Worm (Caenorhabditis elegans): ENCODE data around the gene R09A1.3.

The R09A1.3 gene

DNA sequence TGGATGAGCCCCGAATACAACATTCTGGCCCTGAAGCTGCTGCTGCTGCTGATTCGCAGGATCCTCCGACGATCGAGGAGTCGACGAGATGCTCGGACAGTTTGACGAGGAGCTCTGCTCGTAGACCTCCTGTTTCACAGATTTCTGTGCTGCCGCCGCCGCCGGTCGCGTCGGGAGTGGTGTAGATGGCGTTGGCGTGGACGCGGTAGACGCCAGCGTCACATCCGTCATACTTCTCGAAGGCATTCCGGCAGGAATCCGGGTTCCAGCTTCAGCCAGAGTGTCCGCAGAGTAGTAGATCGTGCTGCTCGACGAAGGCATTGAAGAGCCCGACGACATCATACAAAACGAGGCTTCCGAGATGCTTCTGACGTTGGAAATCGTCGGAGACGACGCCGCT lies 25.7 kb downstream of the R09A1.3 start:
- TF ChIP-seq snpc-4 (tag; optimal IDR thresholded peaks at IDR 0.05) (no peak), unc-39 (tag; optimal IDR thresholded peaks at IDR 0.05) (no peak), ztf-11 (tag; optimal IDR thresholded peaks at IDR 0.05) (no peak), nhr-10 (tag; optimal IDR thresholded peaks at IDR 0.05) (no peak), nhr-77 (tag; optimal IDR thresholded peaks at IDR 0.05) (no peak), R02D3.7 (tag; optimal IDR thresholded peaks at IDR 0.05) (no peak), unc-55 (GFP tag; optimal IDR thresholded peaks at IDR 0.05) (no peak), ztf-1 (GFP tag; conservative IDR thresholded peaks at IDR 0.05) (no peak)

DNA sequence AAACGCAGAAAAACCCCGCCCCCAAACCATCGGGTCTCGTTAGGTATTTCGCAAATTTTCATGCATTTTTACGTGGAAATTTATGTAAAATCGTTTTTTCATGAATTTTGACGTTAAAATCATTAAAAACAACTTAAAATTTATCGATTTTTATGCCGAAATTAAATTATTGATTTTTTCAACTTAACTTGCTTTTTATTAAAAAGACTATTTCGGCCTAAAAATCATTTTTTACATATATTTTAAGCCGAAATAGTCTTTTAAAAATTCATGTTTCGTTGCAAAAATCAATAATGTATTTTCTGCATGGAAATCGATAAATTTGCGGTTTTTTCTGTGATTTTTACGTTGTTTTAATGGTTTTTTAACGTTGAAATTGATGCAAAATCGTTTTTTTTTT lies 31.2 kb downstream of the R09A1.3 start:
- TF ChIP-seq fos-1 (tag; optimal IDR thresholded peaks at IDR 0.05): no peak
- no peak for TF ChIP-seq ztf-1 (GFP tag; conservative IDR thresholded peaks at IDR 0.05)
- no peak for TF ChIP-seq alr-1 (tag; optimal IDR thresholded peaks at IDR 0.05)
- TF ChIP-seq ztf-11 (tag; optimal IDR thresholded peaks at IDR 0.05): no peak
- no peak for TF ChIP-seq nhr-11 (tag; optimal IDR thresholded peaks at IDR 0.05)
- TF ChIP-seq nhr-77 (tag; optimal IDR thresholded peaks at IDR 0.05): no peak
- TF ChIP-seq skn-1 (tag; optimal IDR thresholded peaks at IDR 0.05): no peak
- no peak for TF ChIP-seq F13H6.1 (tag; optimal IDR thresholded peaks at IDR 0.05)
- TF ChIP-seq ama-1 (optimal IDR thresholded peaks at IDR 0.05): no peak

DNA sequence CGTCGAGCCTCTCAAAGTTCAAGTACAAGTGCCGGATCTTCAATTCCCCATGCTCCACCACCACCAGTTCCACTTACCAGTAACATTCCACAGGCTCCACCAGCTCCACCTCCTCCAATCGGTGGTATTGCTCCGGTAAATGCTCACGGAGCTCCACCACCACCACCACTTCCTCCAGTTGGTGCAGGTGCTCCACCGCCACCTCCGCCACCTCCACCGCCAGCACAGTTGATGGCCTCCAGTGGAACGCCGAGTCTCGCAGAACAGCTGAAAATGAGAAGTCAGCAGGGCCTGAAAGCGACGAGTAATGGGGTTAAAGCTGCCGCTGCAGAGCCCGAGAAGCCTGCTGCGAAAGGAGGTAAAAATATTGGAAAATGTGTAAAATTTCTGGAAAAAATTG lies 36.6 kb downstream of the R09A1.3 start:
- TF ChIP-seq mdl-1 (tag; optimal IDR thresholded peaks at IDR 0.05) (no peak), ZK546.5 (tag; optimal IDR thresholded peaks at IDR 0.05) (no peak), nhr-10 (tag; optimal IDR thresholded peaks at IDR 0.05) (no peak), elt-3 (tag; optimal IDR thresholded peaks at IDR 0.05) (no peak), blmp-1 (tag; optimal IDR thresholded peaks at IDR 0.05; ENCODE audit: insufficient read depth) (no peak), unc-39 (tag; optimal IDR thresholded peaks at IDR 0.05) (no peak), snpc-4 (tag; optimal IDR thresholded peaks at IDR 0.05) (no peak), elt-1 (tag; optimal IDR thresholded peaks at IDR 0.05) (no peak), ztf-1 (GFP tag; conservative IDR thresholded peaks at IDR 0.05) (no peak), unc-62 (GFP tag; optimal IDR thresholded peaks at IDR 0.05) (no peak), lin-11 (tag; optimal IDR thresholded peaks at IDR 0.05) (no peak), nhr-12 (tag; optimal IDR thresholded peaks at IDR 0.05) (no peak), peb-1 (tag; optimal IDR thresholded peaks at IDR 0.05) (no peak), F13H6.1 (tag; optimal IDR thresholded peaks at IDR 0.05) (no peak), sma-3 (GFP tag; optimal IDR thresholded peaks at IDR 0.05) (no peak), skn-1 (tag; optimal IDR thresholded peaks at IDR 0.05) (no peak), ama-1 (optimal IDR thresholded peaks at IDR 0.05) (no peak)

DNA sequence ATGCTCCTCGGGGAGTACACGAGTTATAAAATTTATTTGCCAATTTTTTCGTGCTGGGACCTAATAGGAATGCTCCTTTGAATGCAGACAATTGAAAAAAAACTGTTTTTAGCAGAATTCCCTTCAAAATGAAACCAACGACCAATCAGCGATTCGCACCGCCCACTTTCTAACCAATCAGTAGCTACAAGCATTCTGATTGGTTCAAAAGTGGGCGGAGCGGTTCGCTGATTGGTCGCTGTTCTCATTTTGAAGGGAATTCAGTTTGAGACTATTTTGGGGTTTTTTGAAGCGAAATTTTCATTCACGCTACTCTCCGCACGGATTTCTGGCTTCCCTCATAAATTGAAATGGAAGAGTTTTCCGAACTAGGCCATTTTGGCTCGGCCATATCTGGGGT lies 43.8 kb downstream of the R09A1.3 start:
- TF ChIP-seq lin-11 (tag; optimal IDR thresholded peaks at IDR 0.05) (no peak), nhr-6 (tag; optimal IDR thresholded peaks at IDR 0.05) (no peak)

DNA sequence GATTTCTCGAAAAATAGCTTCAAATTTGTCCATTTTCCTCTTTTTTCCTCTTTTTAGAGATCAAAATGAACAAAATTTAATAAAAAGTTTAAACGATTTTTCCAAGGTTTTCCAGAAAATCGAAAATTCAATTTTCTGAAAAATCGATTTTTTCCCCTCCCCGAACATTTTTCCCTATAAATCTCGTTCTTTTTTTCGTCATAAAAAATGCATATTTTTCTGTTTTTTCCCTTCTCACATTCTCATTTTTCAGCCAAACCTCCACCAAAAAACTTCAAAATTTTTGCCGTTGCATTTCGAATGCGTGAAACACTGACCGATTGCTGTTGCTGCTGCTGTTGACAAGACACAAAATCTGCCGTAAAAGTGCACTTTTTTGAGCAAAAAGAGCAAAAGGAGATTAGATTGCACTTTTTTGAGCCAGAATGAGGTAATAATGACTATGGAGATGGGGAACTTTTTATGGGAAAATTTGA lies 44.6 kb downstream of the R09A1.3 start, which contains the start of the genes Y50D4C.12 and unc-34:
TSS of gene Y50D4C.12 (plus strand) at position 301 of the 476 bp plus-strand sequence.
TSS of gene unc-34 (plus strand) at position 426 of the 476 bp plus-strand sequence.
- TF ChIP-seq sma-9 (GFP tag; optimal IDR thresholded peaks at IDR 0.05) (no peak), sma-9 (tag; optimal IDR thresholded peaks at IDR 0.05) (no peak), nhr-21 (tag; optimal IDR thresholded peaks at IDR 0.05) (no peak), sem-4 (tag; optimal IDR thresholded peaks at IDR 0.05) (no peak), nhr-12 (tag; optimal IDR thresholded peaks at IDR 0.05) (no peak), lin-11 (tag; optimal IDR thresholded peaks at IDR 0.05) (no peak), mdl-1 (tag; optimal IDR thresholded peaks at IDR 0.05) (no peak), nhr-129 (tag; optimal IDR thresholded peaks at IDR 0.05) (no peak), snpc-4 (tag; optimal IDR thresholded peaks at IDR 0.05) (no peak), ceh-16 (tag; optimal IDR thresholded peaks at IDR 0.05) (no peak), lsy-2 (tag; optimal IDR thresholded peaks at IDR 0.05) (no peak), ama-1 (optimal IDR thresholded peaks at IDR 0.05) (no peak), nhr-6 (tag; optimal IDR thresholded peaks at IDR 0.05) (no peak), crh-2 (tag; optimal IDR thresholded peaks at IDR 0.05) (no peak), lin-39 (tag; optimal IDR thresholded peaks at IDR 0.05) (no peak), ztf-11 (tag; optimal IDR thresholded peaks at IDR 0.05) (no peak), nhr-237 (tag; optimal IDR thresholded peaks at IDR 0.05) (no peak), nhr-23 (tag; optimal IDR thresholded peaks at IDR 0.05) (no peak)
